Worm (Caenorhabditis elegans): ENCODE results near the gene tag-275.

The tag-275 gene

DNA sequence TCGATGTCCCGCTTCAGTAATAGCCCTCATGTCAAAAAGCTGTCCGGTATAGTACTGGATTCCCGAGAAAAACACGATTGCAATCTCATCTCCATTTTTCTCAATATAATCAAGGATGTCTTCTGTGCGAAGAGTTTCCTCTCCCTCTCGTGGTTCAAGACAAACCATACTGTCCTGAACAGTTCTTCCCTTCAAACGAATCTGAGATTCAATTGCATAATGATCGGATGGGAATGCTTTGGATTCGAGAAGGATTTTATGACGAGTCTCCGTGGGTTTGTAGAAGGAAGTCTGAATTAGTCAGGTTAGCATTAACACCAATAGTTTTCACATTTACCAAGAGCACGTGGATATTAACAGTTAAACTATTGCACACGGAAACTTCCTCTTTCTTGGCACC is 42.4 kb downstream of the tag-275 start:
- no peak for TF ChIP-seq klf-2 (GFP tag; conservative IDR thresholded peaks at IDR 0.05)
- TF ChIP-seq tab-1 (GFP tag; IDR thresholded peaks at IDR 0.05), result no peak
- no peak for TF ChIP-seq cog-1 (tag; optimal IDR thresholded peaks at IDR 0.05)
- no peak for TF ChIP-seq med-1 (GFP tag; optimal IDR thresholded peaks at IDR 0.05; ENCODE audit: insufficient read depth)
- TF ChIP-seq ztf-29 (GFP tag; IDR thresholded peaks at IDR 0.05), result no peak
- no peak for TF ChIP-seq flt-1 (GFP tag; IDR thresholded peaks at IDR 0.05)
- TF ChIP-seq ztf-23 (GFP tag; IDR thresholded peaks at IDR 0.05), result no peak
- no peak for TF ChIP-seq ref-1 (GFP tag; conservative IDR thresholded peaks at IDR 0.05)
- no peak for TF ChIP-seq T22C8.4 (GFP tag; IDR thresholded peaks at IDR 0.05)

DNA sequence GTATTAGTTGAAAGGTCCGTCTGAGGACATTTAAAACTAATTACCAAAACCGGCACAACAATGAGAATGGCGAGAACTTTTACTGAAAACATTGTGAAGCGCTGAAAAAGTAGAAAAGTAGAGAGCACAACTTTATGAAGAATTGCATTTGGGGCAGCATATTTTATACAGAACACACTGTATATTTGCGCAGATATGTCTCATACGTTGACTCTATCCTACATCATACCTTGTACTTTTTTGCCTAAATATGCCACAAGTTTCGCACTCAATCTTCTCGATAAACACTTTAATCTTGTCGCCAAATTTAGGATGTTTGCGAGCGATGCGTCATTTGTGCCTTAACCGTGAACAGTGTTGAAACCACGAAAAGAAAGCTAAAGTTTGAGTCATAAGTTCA is 47.1 kb downstream of the tag-275 start, which contains the start of gene C15H9.11:
Gene C15H9.11, minus strand, starts transcription at position 101 of the 400 bp plus-strand sequence.
- TF ChIP-seq tab-1 (GFP tag; IDR thresholded peaks at IDR 0.05), result no peak
- no peak for TF ChIP-seq cog-1 (tag; optimal IDR thresholded peaks at IDR 0.05)
- TF ChIP-seq klf-2 (GFP tag; conservative IDR thresholded peaks at IDR 0.05), result no peak
- TF ChIP-seq T22C8.4 (GFP tag; IDR thresholded peaks at IDR 0.05), result no peak
- TF ChIP-seq ref-1 (GFP tag; conservative IDR thresholded peaks at IDR 0.05), result no peak
- no peak for TF ChIP-seq ztf-29 (GFP tag; IDR thresholded peaks at IDR 0.05)
- TF ChIP-seq flt-1 (GFP tag; IDR thresholded peaks at IDR 0.05), result no peak
- TF ChIP-seq ztf-23 (GFP tag; IDR thresholded peaks at IDR 0.05), result no peak
- no peak for TF ChIP-seq med-1 (GFP tag; optimal IDR thresholded peaks at IDR 0.05; ENCODE audit: insufficient read depth)

DNA sequence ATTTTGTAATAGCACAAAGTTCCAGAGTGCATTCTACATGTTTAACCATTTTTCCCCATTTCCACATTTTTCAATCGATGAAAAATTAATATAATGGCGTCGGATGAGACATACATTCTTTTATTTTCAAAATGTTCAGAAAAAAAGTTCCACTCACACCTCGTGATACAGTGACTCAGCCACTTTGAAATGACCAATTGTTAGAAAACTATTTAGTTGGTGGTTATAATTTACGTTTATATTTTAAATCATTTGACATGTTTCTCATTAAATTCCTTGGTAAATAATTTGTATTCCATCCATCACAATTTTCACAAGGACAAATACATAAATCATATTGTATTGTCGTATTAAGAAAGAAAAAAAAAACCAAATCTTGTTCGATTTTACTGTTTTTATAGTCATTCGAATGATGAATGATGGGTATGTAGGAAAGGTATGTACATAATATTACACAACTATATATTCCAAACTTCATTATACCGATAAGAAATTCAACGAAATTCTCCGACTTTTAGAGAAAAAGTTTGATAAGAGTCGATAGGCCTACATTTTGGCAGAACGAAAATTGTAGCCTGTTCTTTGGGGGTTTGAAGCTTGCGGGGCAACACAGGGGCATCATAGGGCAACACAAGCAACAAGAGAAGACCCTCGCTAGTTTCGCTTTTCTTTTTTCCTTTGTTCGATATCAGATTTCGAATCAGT is 49.8 kb downstream of the tag-275 start:
- TF ChIP-seq ztf-23 (GFP tag; IDR thresholded peaks at IDR 0.05) (no peak), T22C8.4 (GFP tag; IDR thresholded peaks at IDR 0.05) (no peak), tab-1 (GFP tag; IDR thresholded peaks at IDR 0.05) (no peak), ref-1 (GFP tag; conservative IDR thresholded peaks at IDR 0.05) (no peak), flt-1 (GFP tag; IDR thresholded peaks at IDR 0.05) (no peak), cog-1 (tag; optimal IDR thresholded peaks at IDR 0.05) (no peak), klf-2 (GFP tag; conservative IDR thresholded peaks at IDR 0.05) (no peak), med-1 (GFP tag; optimal IDR thresholded peaks at IDR 0.05; ENCODE audit: insufficient read depth) (no peak), ztf-29 (GFP tag; IDR thresholded peaks at IDR 0.05) (no peak)

DNA sequence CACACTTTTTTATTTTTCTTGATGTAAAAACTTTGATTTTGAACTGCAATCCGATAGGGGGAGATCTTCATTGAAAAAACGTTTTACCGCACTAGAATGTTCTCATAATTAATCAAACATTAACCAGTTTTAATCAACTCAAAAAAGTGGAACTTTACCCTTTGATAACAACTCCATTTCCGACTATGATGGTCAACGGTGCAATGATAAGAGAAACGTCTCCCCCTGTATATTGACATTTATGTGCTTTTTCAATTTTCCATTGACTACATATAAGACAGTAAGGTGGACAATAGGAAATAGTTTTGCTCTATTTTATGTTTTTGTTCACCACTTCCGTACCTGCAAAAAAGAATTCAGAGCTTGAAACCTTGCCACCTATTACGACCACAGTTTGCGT is 51.9 kb downstream of the tag-275 start:
- TF ChIP-seq T22C8.4 (GFP tag; IDR thresholded peaks at IDR 0.05) (no peak), ztf-23 (GFP tag; IDR thresholded peaks at IDR 0.05) (0 out of 2 replicates have a peak, but pooled peaks have one; percentile 17)

DNA sequence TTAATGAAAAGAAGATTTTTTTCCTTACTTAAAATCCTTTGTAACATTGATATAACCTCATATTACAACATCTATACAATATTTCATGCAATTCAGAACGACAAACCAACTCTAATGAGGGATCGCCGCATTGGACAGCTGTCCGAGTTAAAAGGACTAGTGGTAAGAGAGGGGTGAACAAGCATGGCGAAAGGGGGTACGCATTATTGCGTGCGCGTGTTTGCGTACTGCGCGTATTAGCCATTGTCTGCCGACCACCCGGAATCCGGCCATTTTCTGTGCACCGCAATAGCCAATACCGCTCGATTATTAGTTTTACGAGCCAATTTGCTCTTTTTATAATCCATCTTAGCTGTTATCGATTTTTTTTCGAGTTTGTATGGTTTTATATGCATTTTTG is 52.8 kb downstream of the tag-275 start, which contains the start of gene C15H9.4:
Gene C15H9.4, plus strand, starts transcription at position 93 of the 400 bp plus-strand sequence.
- TF ChIP-seq flt-1 (GFP tag; IDR thresholded peaks at IDR 0.05) (0 out of 2 replicates have a peak, but pooled peaks have one; percentile 28), med-1 (GFP tag; optimal IDR thresholded peaks at IDR 0.05; ENCODE audit: insufficient read depth) (no peak), tab-1 (GFP tag; IDR thresholded peaks at IDR 0.05) (peak; percentile 64; the same call in 1 of the 2 replicates), ztf-29 (GFP tag; IDR thresholded peaks at IDR 0.05) (no peak), cog-1 (tag; optimal IDR thresholded peaks at IDR 0.05) (peak; percentile 40), ztf-23 (GFP tag; IDR thresholded peaks at IDR 0.05) (peak; percentile 53; the same call in 1 of the 2 replicates)

DNA sequence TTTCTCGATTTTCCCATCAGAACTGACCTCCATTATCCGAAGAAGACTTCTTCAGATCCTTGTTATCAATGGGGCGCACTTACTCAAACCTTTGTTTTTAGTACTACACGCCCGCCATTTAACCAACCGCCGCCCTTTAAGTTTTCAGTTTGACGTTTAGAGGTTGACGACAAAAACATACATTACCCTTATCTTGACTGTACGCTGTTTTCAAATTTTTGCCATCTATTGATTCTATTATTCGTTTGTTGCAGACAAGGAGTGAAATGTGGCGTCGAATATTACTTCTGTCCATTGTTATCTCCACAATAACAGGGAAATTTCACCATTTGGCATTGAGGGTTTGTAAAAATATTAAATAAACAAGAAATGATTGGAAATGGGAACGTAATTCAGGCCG is 57.3 kb downstream of the tag-275 start, which contains the start of gene C15H9.5:
Gene C15H9.5, plus strand, starts transcription at position 255 of the 400 bp plus-strand sequence.
- TF ChIP-seq T22C8.4 (GFP tag; IDR thresholded peaks at IDR 0.05) (no peak), ztf-29 (GFP tag; IDR thresholded peaks at IDR 0.05) (no peak)

DNA sequence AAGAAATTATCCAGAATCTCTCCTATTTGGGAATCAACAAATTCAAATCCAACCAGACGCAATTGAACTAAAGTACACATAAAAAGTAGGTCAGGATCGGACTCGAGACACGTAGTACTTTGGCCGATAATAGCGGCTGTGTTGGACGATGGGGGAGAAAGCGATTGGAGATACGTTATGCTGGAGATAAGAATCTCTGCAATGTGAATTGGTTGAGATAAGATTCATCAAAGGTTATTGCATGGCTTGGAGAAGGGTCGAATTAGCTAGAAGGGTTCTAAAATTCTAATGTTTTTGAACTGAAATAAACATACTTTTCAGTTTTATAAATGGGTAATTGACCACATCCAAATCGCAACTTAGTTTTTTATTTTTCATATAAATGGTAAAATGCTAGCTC is 57.8 kb downstream of the tag-275 start:
- TF ChIP-seq tab-1 (GFP tag; IDR thresholded peaks at IDR 0.05) (no peak), med-1 (GFP tag; optimal IDR thresholded peaks at IDR 0.05; ENCODE audit: insufficient read depth) (no peak), ztf-29 (GFP tag; IDR thresholded peaks at IDR 0.05) (no peak), T22C8.4 (GFP tag; IDR thresholded peaks at IDR 0.05) (no peak), cog-1 (tag; optimal IDR thresholded peaks at IDR 0.05) (no peak), ztf-23 (GFP tag; IDR thresholded peaks at IDR 0.05) (no peak), ref-1 (GFP tag; conservative IDR thresholded peaks at IDR 0.05) (no peak), klf-2 (GFP tag; conservative IDR thresholded peaks at IDR 0.05) (no peak), flt-1 (GFP tag; IDR thresholded peaks at IDR 0.05) (no peak)

Data from whole organism, midembryonic.